Fruit fly (Drosophila melanogaster) whole organism, embryonic: ENCODE data around the gene scat.

ENCODE experiments used
- Aef1 ChIP-seq: fragments of 200-800 bp; sonication (Bioruptor generic); IDR thresholded peaks from 3 replicates; pipeline ENCODE4 v1.3.6; 2022; ENCODE audit warnings: missing biosample characterization, missing genetic modification characterization
- Atf-2 ChIP-seq: fragments of 200-800 bp; sonication (Bioruptor generic); optimal IDR thresholded peaks from 2 replicates; lab custom pipeline; 2016; ENCODE audit warnings: missing biosample characterization, missing genetic modification characterization
- Bdp1 ChIP-seq: fragments of 200-800 bp; sonication (Bioruptor generic); optimal IDR thresholded peaks from 3 replicates; lab custom pipeline; 2016; ENCODE audit warnings: missing biosample characterization, missing genetic modification characterization
- CG10147 ChIP-seq: fragments of 200-800 bp; sonication (Bioruptor generic); optimal IDR thresholded peaks from 2 replicates; lab custom pipeline; 2019; ENCODE audit warnings: missing biosample characterization, mild to moderate bottlenecking, missing genetic modification characterization, moderate library complexity
- CG10979 ChIP-seq: fragments of 200-800 bp; sonication (Bioruptor generic); optimal IDR thresholded peaks from 2 replicates; lab custom pipeline; 2018; ENCODE audit warnings: missing biosample characterization, mild to moderate bottlenecking, missing genetic modification characterization, moderate library complexity
- CG11504 ChIP-seq: fragments of 200-800 bp; sonication (Bioruptor generic); optimal IDR thresholded peaks from 3 replicates; lab custom pipeline; 2019; ENCODE audit warnings: missing biosample characterization, mild to moderate bottlenecking, missing genetic modification characterization, moderate library complexity
- CG12104 ChIP-seq: fragments of 200-800 bp; sonication (Bioruptor generic); optimal IDR thresholded peaks from 3 replicates; lab custom pipeline; 2016; ENCODE audit warnings: missing biosample characterization, missing genetic modification characterization
- CG1233 ChIP-seq: fragments of 200-800 bp; sonication (Bioruptor generic); optimal IDR thresholded peaks from 4 replicates; lab custom pipeline; 2018; ENCODE audit warnings: missing biosample characterization, mild to moderate bottlenecking, missing genetic modification characterization
- CG12659 ChIP-seq: fragments of 200-800 bp; sonication (Bioruptor generic); optimal IDR thresholded peaks from 3 replicates; lab custom pipeline; 2017; ENCODE audit warnings: mild to moderate bottlenecking, missing biosample characterization, missing genetic modification reagents, missing genetic modification characterization
- CG13624 ChIP-seq: fragments of 200-800 bp; sonication (Bioruptor generic); optimal IDR thresholded peaks from 2 replicates; lab custom pipeline; 2016; ENCODE audit warnings: missing biosample characterization, missing genetic modification characterization
- CG15514 ChIP-seq: fragments of 200-800 bp; sonication (Bioruptor generic); optimal IDR thresholded peaks from 3 replicates; lab custom pipeline; 2017; ENCODE audit warnings: missing biosample characterization, missing genetic modification characterization, mild to moderate bottlenecking, moderate library complexity, missing genetic modification reagents
- CG16813 ChIP-seq: fragments of 200-800 bp; sonication (Bioruptor generic); IDR thresholded peaks from 3 replicates; pipeline ENCODE4 v1.3.6; 2022; ENCODE audit warnings: missing biosample characterization, missing genetic modification characterization; ENCODE audit not compliant: partially characterized antibody
- CG18262 ChIP-seq: fragments of 200-800 bp; optimal IDR thresholded peaks from 3 replicates; lab custom pipeline; 2019; ENCODE audit warnings: missing biosample characterization, mild to moderate bottlenecking, missing genetic modification characterization, moderate library complexity
- CG2712 ChIP-seq: fragments of 200-800 bp; optimal IDR thresholded peaks from 3 replicates; lab custom pipeline; 2019; ENCODE audit warnings: missing biosample characterization, mild to moderate bottlenecking, missing genetic modification characterization, moderate library complexity
- CG33213 ChIP-seq: fragments of 200-800 bp; sonication (Bioruptor generic); optimal IDR thresholded peaks from 3 replicates; lab custom pipeline; 2016; ENCODE audit warnings: missing biosample characterization, missing genetic modification characterization
- CG4404 ChIP-seq: fragments of 200-800 bp; sonication (Bioruptor generic); IDR thresholded peaks from 2 replicates; pipeline ENCODE4 v1.3.6; 2022; ENCODE audit warnings: missing biosample characterization, missing genetic modification characterization
- CG5180 ChIP-seq: fragments of 200-800 bp; sonication (Bioruptor generic); optimal IDR thresholded peaks from 3 replicates; lab custom pipeline; 2017; ENCODE audit warnings: missing biosample characterization, missing genetic modification characterization, mild to moderate bottlenecking, moderate library complexity, missing genetic modification reagents
- CG6654 ChIP-seq: fragments of 200-800 bp; sonication (Bioruptor generic); optimal IDR thresholded peaks from 2 replicates; lab custom pipeline; 2017; ENCODE audit warnings: missing biosample characterization, mild to moderate bottlenecking, missing genetic modification characterization
- CG6683 ChIP-seq: fragments of 200-800 bp; sonication (Bioruptor generic); optimal IDR thresholded peaks from 2 replicates; lab custom pipeline; 2017; ENCODE audit warnings: missing biosample characterization, mild to moderate bottlenecking, missing genetic modification characterization, missing genetic modification reagents
- CG6813 ChIP-seq: fragments of 200-800 bp; sonication (Bioruptor generic); optimal IDR thresholded peaks from 2 replicates; lab custom pipeline; 2017; ENCODE audit warnings: missing biosample characterization, missing genetic modification characterization, mild to moderate bottlenecking, moderate library complexity, missing genetic modification reagents
- Camta ChIP-seq: fragments of 200-800 bp; sonication (Bioruptor generic); optimal IDR thresholded peaks from 2 replicates; lab custom pipeline; 2016; ENCODE audit warnings: missing biosample characterization, missing genetic modification characterization
- Deaf1 ChIP-seq: fragments of 200-800 bp; optimal IDR thresholded peaks from 3 replicates; lab custom pipeline; 2019; ENCODE audit warnings: missing biosample characterization, mild to moderate bottlenecking, missing genetic modification characterization, moderate library complexity
- E2f2 ChIP-seq: fragments of 200-800 bp; sonication (Bioruptor generic); IDR thresholded peaks from 2 replicates; pipeline ENCODE4 v1.3.6; 2022; ENCODE audit warnings: missing biosample characterization, missing genetic modification characterization
- Elba2 ChIP-seq: fragments of 200-800 bp; sonication (Bioruptor generic); optimal IDR thresholded peaks from 3 replicates; lab custom pipeline; 2016; ENCODE audit warnings: missing biosample characterization, missing genetic modification characterization
- Gsc ChIP-seq: fragments of 200-800 bp; sonication (Bioruptor generic); IDR thresholded peaks from 2 replicates; pipeline ENCODE4 v1.3.6; 2022; ENCODE audit warnings: missing biosample characterization, missing genetic modification characterization
- Hey ChIP-seq: fragments of 200-800 bp; sonication (Bioruptor generic); optimal IDR thresholded peaks from 3 replicates; lab custom pipeline; 2018; ENCODE audit warnings: missing biosample characterization, mild to moderate bottlenecking, missing genetic modification characterization
- Hr3 ChIP-seq: fragments of 200-800 bp; sonication (Bioruptor generic); optimal IDR thresholded peaks from 3 replicates; lab custom pipeline; 2016; ENCODE audit warnings: missing biosample characterization, missing genetic modification characterization
- MBD-R2 ChIP-seq: fragments of 200-800 bp; sonication (Bioruptor generic); IDR thresholded peaks from 2 replicates; pipeline ENCODE4 v1.3.6; 2022; ENCODE audit warnings: missing biosample characterization, missing genetic modification characterization
- Pdp1 ChIP-seq, 2 experiments: fragments of 200-800 bp; sonication (Bioruptor generic); optimal IDR thresholded peaks; 3 replicates each; lab custom pipeline; 2016; ENCODE audit warnings: missing biosample characterization in 2 of 2, missing genetic modification characterization in 2 of 2, mild to moderate bottlenecking in 1 of 2, moderate library complexity in 1 of 2
- Sry-β ChIP-seq: fragments of 200-800 bp; sonication (Bioruptor generic); optimal IDR thresholded peaks from 2 replicates; lab custom pipeline; 2018; ENCODE audit warnings: missing biosample characterization, mild to moderate bottlenecking, missing genetic modification characterization, moderate library complexity
- Sry-δ ChIP-seq: fragments of 200-800 bp; sonication (Bioruptor generic); optimal IDR thresholded peaks from 2 replicates; lab custom pipeline; 2016; ENCODE audit warnings: missing biosample characterization, missing genetic modification characterization
- Ssrp ChIP-seq: fragments of 200-800 bp; sonication (Bioruptor generic); optimal IDR thresholded peaks from 2 replicates; lab custom pipeline; 2018; ENCODE audit warnings: missing biosample characterization, mild to moderate bottlenecking, missing genetic modification characterization, moderate library complexity
- abd-A ChIP-seq: fragments of 200-800 bp; sonication (Bioruptor generic); optimal IDR thresholded peaks from 3 replicates; lab custom pipeline; 2019; ENCODE audit warnings: missing biosample characterization, mild to moderate bottlenecking, missing genetic modification characterization, moderate library complexity
- bowl ChIP-seq: fragments of 200-800 bp; sonication (Bioruptor generic); IDR thresholded peaks from 2 replicates; pipeline ENCODE4 v1.3.6; 2022; ENCODE audit warnings: missing biosample characterization, missing genetic modification characterization
- chn ChIP-seq: fragments of 200-800 bp; sonication (Bioruptor generic); optimal IDR thresholded peaks from 2 replicates; lab custom pipeline; 2016; ENCODE audit warnings: missing biosample characterization, missing genetic modification characterization
- crol ChIP-seq: fragments of 200-800 bp; sonication (Bioruptor generic); IDR thresholded peaks from 2 replicates; pipeline ENCODE4 v1.3.6; 2022; ENCODE audit warnings: missing biosample characterization, missing genetic modification characterization
- fd64A ChIP-seq: fragments of 200-800 bp; sonication (Bioruptor generic); optimal IDR thresholded peaks from 3 replicates; lab custom pipeline; 2018; ENCODE audit warnings: missing biosample characterization, mild to moderate bottlenecking, missing genetic modification characterization
- ind ChIP-seq: fragments of 200-800 bp; sonication (Bioruptor generic); optimal IDR thresholded peaks from 3 replicates; lab custom pipeline; 2016; ENCODE audit warnings: missing biosample characterization, missing genetic modification characterization
- inv ChIP-seq: fragments of 200-800 bp; sonication (Bioruptor generic); IDR thresholded peaks from 2 replicates; pipeline ENCODE4 v1.3.6; 2022; ENCODE audit warnings: missing biosample characterization, missing genetic modification characterization; ENCODE audit not compliant: partially characterized antibody
- kay ChIP-seq: fragments of 200-800 bp; sonication (Bioruptor generic); optimal IDR thresholded peaks from 2 replicates; lab custom pipeline; 2016; ENCODE audit warnings: missing biosample characterization, missing genetic modification characterization
- oc ChIP-seq: fragments of 200-800 bp; sonication (Bioruptor generic); optimal IDR thresholded peaks from 2 replicates; lab custom pipeline; 2018; ENCODE audit warnings: missing biosample characterization, mild to moderate bottlenecking, missing genetic modification characterization, moderate library complexity
- odd ChIP-seq: fragments of 200-800 bp; sonication (Bioruptor generic); optimal IDR thresholded peaks from 2 replicates; lab custom pipeline; 2017; ENCODE audit warnings: missing biosample characterization, mild to moderate bottlenecking, missing genetic modification characterization
- onecut ChIP-seq: fragments of 200-800 bp; sonication (Bioruptor generic); IDR thresholded peaks from 2 replicates; pipeline ENCODE4 v1.3.6; 2022; ENCODE audit warnings: missing biosample characterization, missing genetic modification characterization
- row ChIP-seq: fragments of 200-800 bp; sonication (Bioruptor generic); IDR thresholded peaks from 3 replicates; pipeline ENCODE4 v1.3.6; 2022; ENCODE audit warnings: missing biosample characterization, missing genetic modification characterization
- run ChIP-seq: fragments of 200-800 bp; sonication (Bioruptor generic); optimal IDR thresholded peaks from 3 replicates; lab custom pipeline; 2018; ENCODE audit warnings: missing biosample characterization, mild to moderate bottlenecking, missing genetic modification characterization
- sd ChIP-seq: fragments of 200-800 bp; sonication (Bioruptor generic); optimal IDR thresholded peaks from 3 replicates; lab custom pipeline; 2018; ENCODE audit warnings: missing biosample characterization, mild to moderate bottlenecking, missing genetic modification characterization, moderate library complexity
- seq ChIP-seq: fragments of 200-800 bp; sonication (Bioruptor generic); IDR thresholded peaks from 2 replicates; pipeline ENCODE4 v1.3.6; 2022; ENCODE audit warnings: missing biosample characterization, missing genetic modification characterization
- sim ChIP-seq: fragments of 200-800 bp; sonication (Bioruptor generic); IDR thresholded peaks from 2 replicates; pipeline ENCODE4 v1.3.6; 2022; ENCODE audit warnings: missing biosample characterization, missing genetic modification characterization
- ssp ChIP-seq: fragments of 200-800 bp; sonication (Bioruptor generic); IDR thresholded peaks from 2 replicates; pipeline ENCODE4 v1.3.6; 2022; ENCODE audit warnings: missing biosample characterization, missing genetic modification characterization
- sug ChIP-seq: fragments of 200-800 bp; optimal IDR thresholded peaks from 2 replicates; lab custom pipeline; 2019; ENCODE audit warnings: missing biosample characterization, mild to moderate bottlenecking, missing genetic modification characterization, moderate library complexity
- z ChIP-seq: fragments of 200-800 bp; sonication (Bioruptor generic); IDR thresholded peaks from 3 replicates; pipeline ENCODE4 v1.3.6; 2022; ENCODE audit warnings: missing biosample characterization, missing genetic modification characterization

scat gene

DNA sequence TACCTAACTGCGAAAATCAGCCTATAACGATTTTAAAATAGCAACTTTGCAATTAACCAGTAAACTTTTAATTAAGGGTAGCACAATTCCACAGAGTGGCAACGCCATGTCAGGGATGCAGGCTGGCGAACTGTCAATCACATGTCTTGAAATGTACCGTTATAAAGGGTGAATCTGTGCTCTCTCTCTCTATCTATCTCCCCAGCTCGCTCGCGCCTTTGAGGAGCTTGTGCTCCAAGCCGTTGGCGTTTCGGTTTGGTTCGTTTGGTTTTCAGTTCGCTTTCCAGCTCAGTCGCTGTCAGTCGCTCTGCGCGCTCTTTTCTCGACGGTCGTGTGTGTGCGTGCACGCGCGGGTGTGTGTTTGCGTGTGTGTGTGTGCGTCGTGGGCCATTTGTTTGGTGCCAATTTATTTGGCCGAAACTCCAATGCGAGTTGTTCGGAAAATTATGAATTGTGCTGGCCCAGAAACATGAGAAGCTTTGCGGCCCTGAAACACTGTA is 6.1 kb downstream of the scat start, which contains the start of gene numb (continued):
- no peak for TF ChIP-seq Hr3 (GFP tag; lab: Kevin White, UChicago)
- no peak for TF ChIP-seq CG18262 (tag; lab: Kevin White, UChicago)
- no peak for TF ChIP-seq Elba2
- TF ChIP-seq Camta = no peak
- TF ChIP-seq CG10147 = no peak
- TF ChIP-seq CG6813 (GFP tag; lab: Kevin White, UChicago) = no peak
- TF ChIP-seq Deaf1 (tag; lab: Kevin White, UChicago) = peak; percentile 93
- TF ChIP-seq CG13624 (GFP tag; lab: Kevin White, UChicago) = peak; percentile 3
- TF ChIP-seq CG12104 (GFP tag; lab: Kevin White, UChicago) = no peak
- TF ChIP-seq Sry-δ = peak; percentile 2
- peak; percentile 37 for TF ChIP-seq onecut (GFP tag; lab: Robert Waterston, UW)
- no peak for TF ChIP-seq ind (GFP tag; lab: Kevin White, UChicago)
- TF ChIP-seq CG33213 (GFP tag; lab: Kevin White, UChicago) = no peak
- no peak for TF ChIP-seq run (tag; lab: Kevin White, UChicago)
- TF ChIP-seq Pdp1 (GFP tag; optimal IDR thresholded peaks at IDR 0.05; lab: Kevin White, UChicago) = no peak
- no peak for TF ChIP-seq ssp (GFP tag; lab: Robert Waterston, UW)
- TF ChIP-seq Aef1 (GFP tag; lab: Robert Waterston, UW) = no peak
- no peak for TF ChIP-seq sug (tag; lab: Kevin White, UChicago)
- TF ChIP-seq CG5180 = peak; percentile 18
- TF ChIP-seq Sry-β = no peak
- TF ChIP-seq seq = peak; percentile 53
- TF ChIP-seq abd-A (tag; lab: Kevin White, UChicago) = peak; percentile 56
- TF ChIP-seq CG6683 = no peak
- no peak for TF ChIP-seq crol (GFP tag; lab: Robert Waterston, UW)
- no peak for TF ChIP-seq oc
- TF ChIP-seq CG10979 (tag; lab: Kevin White, UChicago) = no peak
- no peak for TF ChIP-seq CG12659 (GFP tag; lab: Kevin White, UChicago)
- no peak for TF ChIP-seq CG4404 (GFP tag; lab: Robert Waterston, UW)
- TF ChIP-seq Atf-2 = no peak
- TF ChIP-seq CG1233 (GFP tag; lab: Kevin White, UChicago) = no peak
- TF ChIP-seq inv (GFP tag; lab: Robert Waterston, UW) = no peak
- TF ChIP-seq Ssrp (tag; lab: Kevin White, UChicago) = no peak
- no peak for TF ChIP-seq chn (GFP tag; lab: Kevin White, UChicago)
- TF ChIP-seq E2f2 (GFP tag; lab: Robert Waterston, UW) = no peak
- TF ChIP-seq fd64A (GFP tag; lab: Kevin White, UChicago) = no peak
- 0 out of 2 replicates have a peak, but pooled peaks have one; percentile 45 for TF ChIP-seq bowl (GFP tag; lab: Robert Waterston, UW)
- no peak for TF ChIP-seq Gsc
- no peak for TF ChIP-seq Bdp1 (GFP tag; lab: Kevin White, UChicago)
- TF ChIP-seq row (GFP tag; lab: Robert Waterston, UW) = peak; percentile 43; the same call in 2 of the 3 replicates
- TF ChIP-seq CG16813 (GFP tag; lab: Robert Waterston, UW) = no peak
- no peak for TF ChIP-seq odd
- no peak for TF ChIP-seq CG2712 (tag; lab: Kevin White, UChicago)
- peak; percentile 5 for TF ChIP-seq sd (tag; lab: Kevin White, UChicago)
- no peak for TF ChIP-seq kay (GFP tag; lab: Kevin White, UChicago)
- peak; percentile 34 for TF ChIP-seq Hey (tag; lab: Kevin White, UChicago)
- TF ChIP-seq z (GFP tag; lab: Robert Waterston, UW) = peak; percentile 59; the same call in 1 of the 3 replicates
- TF ChIP-seq CG6654 = no peak
- peak; percentile 3 for TF ChIP-seq CG11504 (tag; lab: Kevin White, UChicago)
- TF ChIP-seq MBD-R2 (GFP tag; lab: Robert Waterston, UW) = peak; percentile 17; the same call in 1 of the 2 replicates
- TF ChIP-seq sim (GFP tag; lab: Robert Waterston, UW) = no peak
- TF ChIP-seq CG15514 = peak; percentile 74
